Fruit fly (Drosophila melanogaster) whole organism, adult: ENCODE data around the gene CG42819.

Experiments used
- CG11617 ChIP-seq: fragments of 200-800 bp; sonication (Bioruptor generic); optimal IDR thresholded peaks from 2 replicates; lab custom pipeline; 2017; ENCODE audit warnings: mild to moderate bottlenecking, missing biosample characterization, missing genetic modification reagents, missing genetic modification characterization
- CG12768 ChIP-seq: fragments of 200-800 bp; sonication (Bioruptor generic); optimal IDR thresholded peaks from 2 replicates; lab custom pipeline; 2017; ENCODE audit warnings: missing biosample characterization, missing genetic modification characterization, mild to moderate bottlenecking, moderate library complexity, missing genetic modification reagents
- CG14711 ChIP-seq: fragments of 200-800 bp; sonication (Bioruptor generic); optimal IDR thresholded peaks from 2 replicates; lab custom pipeline; 2018; ENCODE audit warnings: missing biosample characterization, mild to moderate bottlenecking, missing genetic modification characterization, moderate library complexity
- CG1620 ChIP-seq: fragments of 200-800 bp; sonication (Bioruptor generic); optimal IDR thresholded peaks from 2 replicates; lab custom pipeline; 2016; ENCODE audit warnings: missing biosample characterization, missing genetic modification characterization
- CG33017 ChIP-seq: fragments of 200-800 bp; sonication (Bioruptor generic); optimal IDR thresholded peaks from 2 replicates; lab custom pipeline; 2018; ENCODE audit warnings: missing biosample characterization, mild to moderate bottlenecking, missing genetic modification characterization, moderate library complexity
- CG5204 ChIP-seq: fragments of 200-800 bp; sonication (Bioruptor generic); optimal IDR thresholded peaks from 2 replicates; lab custom pipeline; 2016; ENCODE audit warnings: missing biosample characterization, missing genetic modification characterization
- CG7045 ChIP-seq: fragments of 200-800 bp; sonication (Bioruptor generic); optimal IDR thresholded peaks from 2 replicates; lab custom pipeline; 2017; ENCODE audit warnings: missing biosample characterization, mild to moderate bottlenecking, missing genetic modification characterization
- CG7101 ChIP-seq: fragments of 200-800 bp; sonication (Bioruptor generic); optimal IDR thresholded peaks from 2 replicates; lab custom pipeline; 2018; ENCODE audit warnings: missing biosample characterization, mild to moderate bottlenecking, missing genetic modification characterization, moderate library complexity
- Clk ChIP-seq: fragments of 200-800 bp; sonication (Bioruptor generic); optimal IDR thresholded peaks from 2 replicates; lab custom pipeline; 2017; ENCODE audit warnings: missing biosample characterization, missing genetic modification characterization
- Crg-1 ChIP-seq: fragments of 200-800 bp; sonication (Bioruptor generic); optimal IDR thresholded peaks from 2 replicates; lab custom pipeline; 2016; ENCODE audit warnings: missing biosample characterization, missing genetic modification characterization
- Hr96 ChIP-seq: fragments of 200-800 bp; sonication (Bioruptor generic); optimal IDR thresholded peaks from 2 replicates; lab custom pipeline; 2016; ENCODE audit warnings: missing biosample characterization, missing genetic modification characterization
- Mnt ChIP-seq: fragments of 200-800 bp; sonication (Bioruptor generic); optimal IDR thresholded peaks from 2 replicates; lab custom pipeline; 2016; ENCODE audit warnings: missing biosample characterization, mild to moderate bottlenecking, missing genetic modification characterization
- bab1 ChIP-seq: fragments of 200-800 bp; sonication (Bioruptor generic); optimal IDR thresholded peaks from 3 replicates; lab custom pipeline; 2019; ENCODE audit warnings: missing biosample characterization, mild to moderate bottlenecking, missing genetic modification characterization, moderate library complexity
- cic ChIP-seq: fragments of 200-800 bp; sonication (Bioruptor generic); optimal IDR thresholded peaks from 2 replicates; lab custom pipeline; 2017; ENCODE audit warnings: missing biosample characterization, mild to moderate bottlenecking, missing genetic modification characterization, moderate library complexity
- cnc ChIP-seq, 2 experiments: fragments of >200 bp; optimal IDR thresholded peaks; 2 replicates each; lab custom pipeline; 2017
- kay ChIP-seq: fragments of 200-800 bp; sonication (Bioruptor generic); peaks from one replicate; lab custom pipeline; 2016; ENCODE audit warnings: missing biosample characterization, missing genetic modification characterization, borderline replicate concordance
- ovo ChIP-seq: fragments of 200-800 bp; sonication (Bioruptor generic); optimal IDR thresholded peaks from 2 replicates; lab custom pipeline; 2016; ENCODE audit warnings: missing biosample characterization, missing genetic modification characterization
- pad ChIP-seq: fragments of 200-800 bp; sonication (Bioruptor generic); optimal IDR thresholded peaks from 3 replicates; lab custom pipeline; 2017; ENCODE audit warnings: missing biosample characterization, missing genetic modification characterization, mild to moderate bottlenecking, moderate library complexity, missing genetic modification reagents
- tj ChIP-seq: fragments of 200-800 bp; sonication (Bioruptor generic); optimal IDR thresholded peaks from 3 replicates; lab custom pipeline; 2017; ENCODE audit warnings: missing biosample characterization, mild to moderate bottlenecking, missing genetic modification characterization, moderate library complexity
- toe ChIP-seq: fragments of 200-800 bp; sonication (Bioruptor generic); optimal IDR thresholded peaks from 2 replicates; lab custom pipeline; 2016; ENCODE audit warnings: missing biosample characterization, missing genetic modification characterization

Gene CG42819

DNA sequence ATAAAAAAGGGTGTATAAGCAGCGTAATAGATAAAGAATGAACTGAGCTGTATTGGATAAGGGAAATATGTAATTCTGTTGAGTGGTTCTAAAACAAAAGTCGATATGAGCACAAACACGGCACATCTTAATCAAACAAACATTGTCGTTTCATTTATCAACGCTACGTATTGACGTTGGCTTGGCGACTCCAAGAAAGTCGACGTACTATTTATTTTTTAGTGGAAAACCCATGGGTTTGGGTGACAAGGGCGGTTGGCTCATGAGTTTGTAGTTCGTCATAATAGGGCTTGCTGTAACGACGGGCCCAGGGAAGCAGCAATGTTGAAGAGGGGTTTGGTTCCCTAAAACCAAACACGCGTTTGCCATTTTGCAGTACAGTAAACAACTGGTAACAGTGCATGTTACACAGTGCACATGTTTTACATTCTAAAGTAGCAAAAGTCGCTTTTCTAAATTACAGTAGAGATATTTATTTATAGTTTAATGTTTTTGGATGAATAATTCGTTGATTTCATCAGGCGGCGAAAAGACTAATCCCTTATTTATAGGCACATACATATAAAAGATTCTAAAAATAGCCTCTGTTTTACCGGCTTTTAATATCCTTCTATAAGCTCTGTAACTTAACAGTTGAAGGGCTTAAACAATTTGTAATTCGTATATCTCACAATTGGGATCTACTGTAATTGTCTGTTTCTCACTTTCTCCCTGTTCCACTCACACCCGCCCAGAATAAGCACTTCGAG, 27.8 kb downstream of the CG42819 start:
- TF ChIP-seq kay, result no peak
- TF ChIP-seq Crg-1 (GFP tag; lab: Kevin White, UChicago), result peak; percentile 54
- TF ChIP-seq pad (GFP tag; lab: Kevin White, UChicago), result peak; percentile 75
- peak; percentile 34 for TF ChIP-seq tj (GFP tag; lab: Kevin White, UChicago)
- TF ChIP-seq toe (GFP tag; lab: Kevin White, UChicago), result peak; percentile 40
- TF ChIP-seq cic (GFP tag; lab: Kevin White, UChicago), result peak; percentile 9
- no peak for TF ChIP-seq CG1620 (GFP tag; lab: Kevin White, UChicago)
- TF ChIP-seq Clk, result no peak
- peak; percentile 9 for TF ChIP-seq CG14711 (tag; lab: Kevin White, UChicago)
- peak; percentile 34 for TF ChIP-seq CG33017
- TF ChIP-seq CG7101, result peak; percentile 64
- peak; percentile 67 for TF ChIP-seq Mnt (GFP tag; lab: Kevin White, UChicago)
- peak; percentile 68 for TF ChIP-seq CG11617
- TF ChIP-seq Hr96 (GFP tag; lab: Kevin White, UChicago), result peak; percentile 3
- TF ChIP-seq CG7045 (GFP tag; lab: Kevin White, UChicago), result peak; percentile 21
- peak; percentile 9 for TF ChIP-seq ovo (GFP tag; lab: Kevin White, UChicago)
- peak; percentile 49 for TF ChIP-seq CG5204 (GFP tag; lab: Kevin White, UChicago)
- TF ChIP-seq cnc (optimal IDR thresholded peaks at IDR 0.05; lab: Kevin White, UChicago), result no peak
- peak; percentile 12 for TF ChIP-seq CG12768
- peak; percentile 87 for TF ChIP-seq bab1 (GFP tag; lab: Kevin White, UChicago)

DNA sequence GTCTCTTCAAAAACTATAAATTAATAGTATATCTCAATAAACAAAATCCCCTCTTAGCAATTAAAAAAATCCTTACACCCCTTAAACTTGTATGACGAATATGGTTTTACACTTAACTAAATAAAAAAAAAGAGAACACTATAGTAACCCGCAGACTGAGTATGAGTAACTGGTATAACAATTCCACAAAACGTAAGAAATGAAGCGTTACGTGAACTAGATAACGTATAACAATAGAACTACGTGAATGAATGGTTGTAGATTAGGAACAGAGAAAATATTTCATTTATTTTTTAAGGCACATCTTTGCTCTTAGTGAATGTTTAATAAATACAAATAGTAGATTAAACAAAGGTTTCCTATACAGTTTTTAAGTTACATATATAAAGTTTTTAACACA, 33.7 kb downstream of the CG42819 start:
- TF ChIP-seq kay (peak; percentile 38), bab1 (GFP tag; lab: Kevin White, UChicago) (no peak)

- TF ChIP-seq pad (GFP tag; lab: Kevin White, UChicago) (no peak), CG5204 (GFP tag; lab: Kevin White, UChicago) (no peak), CG11617 (no peak), kay (peak; percentile 65), CG33017 (no peak), CG14711 (tag; lab: Kevin White, UChicago) (no peak), toe (GFP tag; lab: Kevin White, UChicago) (no peak)
Measured at dm6 chr2L:8351864-8352263, 37.3 kb downstream of the CG42819 start, which contains the start of gene Mur29B. Gene Mur29B, plus strand, starts transcription at chr2L:8352187.

DNA sequence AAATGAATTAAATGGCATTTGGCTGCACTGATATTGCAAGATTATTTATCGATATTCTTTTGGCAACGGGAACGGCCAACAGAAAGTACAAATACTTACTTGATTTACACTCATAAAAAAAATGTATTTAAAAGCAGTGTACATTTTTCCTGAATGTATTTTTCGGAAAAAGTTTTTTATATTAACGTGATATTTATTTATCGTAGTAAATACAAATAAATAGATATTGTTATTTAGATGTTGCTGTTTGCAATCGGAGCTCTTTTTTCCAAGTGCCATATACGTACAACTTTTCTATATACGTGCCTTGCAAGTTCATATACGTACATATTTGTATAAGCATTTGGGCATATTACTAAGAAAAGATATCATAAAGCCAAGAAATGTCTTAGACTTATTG, 37.8 kb downstream of the CG42819 start:
- TF ChIP-seq CG11617, result no peak
- no peak for TF ChIP-seq CG14711 (tag; lab: Kevin White, UChicago)
- no peak for TF ChIP-seq bab1 (GFP tag; lab: Kevin White, UChicago)
- no peak for TF ChIP-seq CG12768
- no peak for TF ChIP-seq cnc (optimal IDR thresholded peaks at IDR 0.05; lab: Kevin White, UChicago)
- TF ChIP-seq CG33017, result no peak
- no peak for TF ChIP-seq Clk
- no peak for TF ChIP-seq kay
- no peak for TF ChIP-seq cic (GFP tag; lab: Kevin White, UChicago)
- no peak for TF ChIP-seq Crg-1 (GFP tag; lab: Kevin White, UChicago)
- no peak for TF ChIP-seq CG7045 (GFP tag; lab: Kevin White, UChicago)
- TF ChIP-seq CG7101, result no peak
- no peak for TF ChIP-seq toe (GFP tag; lab: Kevin White, UChicago)
- no peak for TF ChIP-seq ovo (GFP tag; lab: Kevin White, UChicago)

- TF ChIP-seq kay (peak; percentile 56), cnc (optimal IDR thresholded peaks at IDR 0.05; lab: Kevin White, UChicago) (no peak)
Measured at dm6 chr2L:8350560-8351171, 38.5 kb downstream of the CG42819 start.

- TF ChIP-seq cnc (optimal IDR thresholded peaks at IDR 0.05; lab: Kevin White, UChicago) (no peak), kay (no peak), toe (GFP tag; lab: Kevin White, UChicago) (no peak), cic (GFP tag; lab: Kevin White, UChicago) (no peak), Crg-1 (GFP tag; lab: Kevin White, UChicago) (no peak), Mnt (GFP tag; lab: Kevin White, UChicago) (no peak), CG5204 (GFP tag; lab: Kevin White, UChicago) (no peak), tj (GFP tag; lab: Kevin White, UChicago) (no peak), CG14711 (tag; lab: Kevin White, UChicago) (no peak), CG33017 (no peak), CG12768 (no peak), Hr96 (GFP tag; lab: Kevin White, UChicago) (no peak), pad (GFP tag; lab: Kevin White, UChicago) (no peak), bab1 (GFP tag; lab: Kevin White, UChicago) (no peak), CG11617 (no peak), CG7045 (GFP tag; lab: Kevin White, UChicago) (no peak)
Measured at dm6 chr2L:8346260-8346659, 42.9 kb downstream of the CG42819 start, which contains the start of gene CG7778. Gene CG7778, plus strand, starts transcription at chr2L:8346620.
